Worm (Caenorhabditis elegans) whole organism, L1 larva: ENCODE data around the gene R05C11.2.

ENCODE experiments used
- Y116A8C.19 ChIP-seq: sonication (generic microtip); optimal IDR thresholded peaks from 2 replicates; lab custom pipeline; 2016; ENCODE audit warnings: missing compliant biosample characterization, missing genetic modification characterization, borderline replicate concordance
- aly-2 ChIP-seq: fragments of 150-350 bp; optimal IDR thresholded peaks from 2 replicates; lab custom pipeline; 2014; ENCODE audit warnings: missing biosample characterization, missing genetic modification characterization
- ama-1 ChIP-seq: fragments of 150-350 bp; optimal IDR thresholded peaks from 2 replicates; lab custom pipeline; 2014
- blmp-1 ChIP-seq: fragments of 150-350 bp; optimal IDR thresholded peaks from 2 replicates; lab custom pipeline; 2014; ENCODE audit warnings: missing biosample characterization, missing genetic modification characterization
- ceh-8 ChIP-seq: fragments of 200-800 bp; sonication (Bioruptor generic); optimal IDR thresholded peaks from 2 replicates; lab custom pipeline; 2018; ENCODE audit warnings: mild to moderate bottlenecking, missing genetic modification characterization, moderate library complexity, missing compliant biosample characterization
- ceh-82 ChIP-seq, 3 experiments: fragments of 150-350 bp in 1 of 3; sonication (generic microtip) in 2 of 3; optimal IDR thresholded peaks; 2 replicates each; lab custom pipeline; 2014 to 2017; ENCODE audit warnings: missing biosample characterization in 3 of 3, missing genetic modification characterization in 3 of 3
- ceh-88 ChIP-seq: fragments of 200-800 bp; sonication (Bioruptor generic); IDR thresholded peaks from 2 replicates; pipeline ENCODE4 v1.3.6; 2022; ENCODE audit warnings: missing genetic modification characterization, missing compliant biosample characterization
- ceh-90 ChIP-seq: sonication (generic microtip); optimal IDR thresholded peaks from 2 replicates; lab custom pipeline; 2016; ENCODE audit warnings: missing genetic modification characterization, missing compliant biosample characterization
- ces-1 ChIP-seq: fragments of 150-350 bp; optimal IDR thresholded peaks from 2 replicates; lab custom pipeline; 2014; ENCODE audit warnings: missing biosample characterization, missing genetic modification reagents, missing genetic modification characterization
- dpl-1 ChIP-seq, 3 experiments: fragments of 150-350 bp in 2 of 3; sonication (generic microtip) in 1 of 3; optimal IDR thresholded peaks; 2 replicates each; lab custom pipeline; 2014 to 2017; ENCODE audit warnings: missing biosample characterization in 3 of 3, missing genetic modification characterization in 3 of 3, missing genetic modification reagents in 3 of 3
- efl-1 ChIP-seq, 4 experiments: fragments of 150-350 bp; optimal IDR thresholded peaks in 3 of 4; peaks in 1 of 4; 1 replicate in 1 of 4; 2 replicates in 3 of 4; lab custom pipeline; 2014; ENCODE audit warnings: missing biosample characterization in 2 of 4, missing genetic modification characterization in 2 of 4, missing genetic modification reagents in 2 of 4
- fkh-10 ChIP-seq: sonication (generic microtip); optimal IDR thresholded peaks from 2 replicates; lab custom pipeline; 2017; ENCODE audit warnings: missing biosample characterization, missing genetic modification reagents, missing genetic modification characterization
- fkh-4 ChIP-seq: sonication (generic microtip); optimal IDR thresholded peaks from 2 replicates; lab custom pipeline; 2016; ENCODE audit warnings: missing compliant biosample characterization, missing genetic modification characterization, borderline replicate concordance
- fos-1 ChIP-seq: fragments of 150-350 bp; optimal IDR thresholded peaks from 2 replicates; lab custom pipeline; 2014; ENCODE audit warnings: missing biosample characterization, missing genetic modification characterization
- hlh-17 ChIP-seq: fragments of 200-800 bp; sonication (Bioruptor generic); optimal IDR thresholded peaks from 2 replicates; lab custom pipeline; 2018; ENCODE audit warnings: missing genetic modification characterization, mild to moderate bottlenecking, missing compliant biosample characterization, moderate library complexity, borderline replicate concordance
- hlh-4 ChIP-seq: sonication (generic microtip); optimal IDR thresholded peaks from 2 replicates; lab custom pipeline; 2016; ENCODE audit warnings: mild to moderate bottlenecking, missing genetic modification characterization, missing compliant biosample characterization
- hpl-2 ChIP-seq: fragments of 150-350 bp; optimal IDR thresholded peaks from 2 replicates; lab custom pipeline; 2014; ENCODE audit warnings: missing biosample characterization, missing genetic modification reagents, missing genetic modification characterization
- irx-1 ChIP-seq: sonication (generic microtip); optimal IDR thresholded peaks from 2 replicates; lab custom pipeline; 2016; ENCODE audit warnings: missing genetic modification characterization, missing compliant biosample characterization
- isw-1 ChIP-seq: fragments of 200-800 bp; sonication (Bioruptor generic); IDR thresholded peaks from 2 replicates; pipeline ENCODE4 v1.3.6; 2022; ENCODE audit warnings: missing genetic modification characterization, missing compliant biosample characterization
- jun-1 ChIP-seq: fragments of 150-350 bp; optimal IDR thresholded peaks from 2 replicates; lab custom pipeline; 2014; ENCODE audit warnings: missing biosample characterization, missing genetic modification reagents, missing genetic modification characterization
- lin-13 ChIP-seq: fragments of 150-350 bp; optimal IDR thresholded peaks from 2 replicates; lab custom pipeline; 2014; ENCODE audit warnings: missing biosample characterization, missing genetic modification reagents, missing genetic modification characterization
- lin-14 ChIP-seq: fragments of 200-800 bp; sonication (Bioruptor generic); optimal IDR thresholded peaks from 2 replicates; lab custom pipeline; 2018; ENCODE audit warnings: mild to moderate bottlenecking, missing genetic modification characterization, moderate library complexity, missing compliant biosample characterization
- lin-35 ChIP-seq, 2 experiments: fragments of 150-350 bp; optimal IDR thresholded peaks; 2 replicates each; lab custom pipeline; 2014; ENCODE audit warnings: missing biosample characterization in 2 of 2, missing genetic modification characterization in 2 of 2, missing genetic modification reagents in 2 of 2
- lin-39 ChIP-seq: fragments of 150-350 bp; optimal IDR thresholded peaks from 2 replicates; lab custom pipeline; 2014; ENCODE audit warnings: missing biosample characterization, missing genetic modification reagents, missing genetic modification characterization
- lir-3 ChIP-seq: sonication (generic microtip); optimal IDR thresholded peaks from 2 replicates; lab custom pipeline; 2016; ENCODE audit warnings: mild to moderate bottlenecking, missing genetic modification characterization, moderate library complexity, missing compliant biosample characterization; ENCODE audit not compliant: poor library complexity
- lsy-2 ChIP-seq, 2 experiments: fragments of 150-350 bp; optimal IDR thresholded peaks; 2 replicates each; lab custom pipeline; 2014; ENCODE audit warnings: missing biosample characterization in 2 of 2, missing genetic modification characterization in 2 of 2
- mab-9 ChIP-seq: fragments of 200-800 bp; sonication (Bioruptor generic); IDR thresholded peaks from 2 replicates; pipeline ENCODE4 v1.3.6; 2022; ENCODE audit warnings: missing genetic modification reagents, missing genetic modification characterization, missing compliant biosample characterization
- mef-2 ChIP-seq: fragments of 150-350 bp; optimal IDR thresholded peaks from 2 replicates; lab custom pipeline; 2014; ENCODE audit warnings: missing biosample characterization, missing genetic modification characterization
- mep-1 ChIP-seq: fragments of 150-350 bp; optimal IDR thresholded peaks from 2 replicates; lab custom pipeline; 2014; ENCODE audit warnings: missing biosample characterization, missing genetic modification characterization
- nhr-11 ChIP-seq: fragments of 150-350 bp; optimal IDR thresholded peaks from 2 replicates; lab custom pipeline; 2014; ENCODE audit warnings: missing biosample characterization, missing genetic modification characterization
- nhr-12 ChIP-seq: sonication (generic microtip); optimal IDR thresholded peaks from 2 replicates; lab custom pipeline; 2017; ENCODE audit warnings: missing biosample characterization, missing genetic modification characterization
- nhr-19 ChIP-seq: fragments of 200-800 bp; sonication (Bioruptor generic); conservative IDR thresholded peaks from 2 replicates; pipeline ENCODE4 v1.3.6; 2022; ENCODE audit warnings: missing genetic modification characterization, missing compliant biosample characterization
- nhr-47 ChIP-seq: sonication (generic microtip); optimal IDR thresholded peaks from 2 replicates; lab custom pipeline; 2016; ENCODE audit warnings: mild to moderate bottlenecking, missing genetic modification characterization, moderate library complexity, missing compliant biosample characterization
- nhr-71 ChIP-seq: sonication (generic microtip); optimal IDR thresholded peaks from 2 replicates; lab custom pipeline; 2016; ENCODE audit warnings: mild to moderate bottlenecking, missing genetic modification characterization, moderate library complexity, missing compliant biosample characterization
- nhr-84 ChIP-seq: sonication (generic microtip); optimal IDR thresholded peaks from 2 replicates; lab custom pipeline; 2017; ENCODE audit warnings: missing biosample characterization, missing genetic modification characterization
- pag-3 ChIP-seq: sonication (generic microtip); optimal IDR thresholded peaks from 2 replicates; lab custom pipeline; 2017; ENCODE audit warnings: missing genetic modification characterization, mild to moderate bottlenecking, missing compliant biosample characterization, antibody characterized with exemption, borderline replicate concordance; ENCODE audit not compliant: insufficient read depth
- pqm-1 ChIP-seq: sonication (generic microtip); optimal IDR thresholded peaks from 3 replicates; lab custom pipeline; 2017; ENCODE audit warnings: missing biosample characterization, missing genetic modification characterization
- rnt-1 ChIP-seq: sonication (generic microtip); optimal IDR thresholded peaks from 2 replicates; lab custom pipeline; 2016; ENCODE audit warnings: mild to moderate bottlenecking, missing genetic modification characterization, moderate library complexity, missing compliant biosample characterization
- snpc-4 ChIP-seq: fragments of 150-350 bp; optimal IDR thresholded peaks from 2 replicates; lab custom pipeline; 2014; ENCODE audit warnings: missing biosample characterization, missing genetic modification characterization
- snu-23 ChIP-seq: sonication (generic microtip); optimal IDR thresholded peaks from 2 replicates; lab custom pipeline; 2016; ENCODE audit warnings: missing genetic modification characterization, missing compliant biosample characterization
- sox-4 ChIP-seq: sonication (generic microtip); optimal IDR thresholded peaks from 2 replicates; lab custom pipeline; 2016; ENCODE audit warnings: missing genetic modification characterization, missing compliant biosample characterization
- sup-37 ChIP-seq: fragments of 200-800 bp; sonication (Bioruptor generic); optimal IDR thresholded peaks from 2 replicates; lab custom pipeline; 2018; ENCODE audit warnings: mild to moderate bottlenecking, missing genetic modification characterization, missing compliant biosample characterization
- swsn-7 ChIP-seq: sonication (generic microtip); optimal IDR thresholded peaks from 2 replicates; lab custom pipeline; 2016; ENCODE audit warnings: missing genetic modification characterization, missing compliant biosample characterization
- tbx-2 ChIP-seq: sonication (generic microtip); optimal IDR thresholded peaks from 2 replicates; lab custom pipeline; 2016; ENCODE audit warnings: missing genetic modification characterization, missing compliant biosample characterization
- unc-130 ChIP-seq: fragments of 150-350 bp; optimal IDR thresholded peaks from 2 replicates; lab custom pipeline; 2017; ENCODE audit warnings: missing biosample characterization, missing genetic modification characterization, inconsistent platforms
- unc-30 ChIP-seq: sonication (generic microtip); optimal IDR thresholded peaks from 2 replicates; lab custom pipeline; 2017; ENCODE audit warnings: missing biosample characterization, missing genetic modification characterization
- unc-86 ChIP-seq: sonication (generic microtip); optimal IDR thresholded peaks from 2 replicates; lab custom pipeline; 2016; ENCODE audit warnings: missing genetic modification characterization, missing compliant biosample characterization
- zip-4 ChIP-seq: fragments of 200-800 bp; sonication (Bioruptor generic); optimal IDR thresholded peaks from 2 replicates; lab custom pipeline; 2018; ENCODE audit warnings: mild to moderate bottlenecking, missing genetic modification characterization, moderate library complexity, missing compliant biosample characterization
- ztf-11 ChIP-seq, 2 experiments: sonication (generic microtip); optimal IDR thresholded peaks; 2 replicates each; lab custom pipeline; 2016 to 2017; ENCODE audit warnings: missing genetic modification characterization in 2 of 2, missing biosample characterization in 1 of 2, missing compliant biosample characterization in 1 of 2

The R05C11.2 gene

DNA sequence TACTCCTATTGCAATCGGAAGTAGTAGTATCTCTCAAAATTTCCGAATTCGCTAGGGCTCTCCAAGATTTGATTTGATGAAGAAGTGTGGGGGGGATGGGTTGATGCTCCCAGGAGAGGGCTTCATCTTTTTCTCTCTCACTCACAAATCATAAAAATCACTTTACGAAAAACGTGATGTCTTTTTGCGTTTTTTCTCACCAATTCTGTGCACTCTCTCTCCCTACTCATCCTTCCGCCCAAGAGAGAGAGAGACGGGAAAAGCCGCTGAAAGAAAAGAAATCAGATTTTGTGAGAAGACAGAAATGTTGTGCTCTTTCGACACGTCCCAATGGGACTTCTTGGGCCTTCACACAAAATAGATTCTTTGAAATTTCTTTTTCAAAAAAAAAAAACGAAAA is 5.3 kb downstream of the R05C11.2 start:
- no peak for TF ChIP-seq hlh-4 (tag; lab: Kevin White, UChicago)
- TF ChIP-seq Y116A8C.19, result no peak
- TF ChIP-seq nhr-19 (GFP tag; lab: Robert Waterston, UW), result peak; percentile 18; the same call in 1 of the 2 replicates
- no peak for TF ChIP-seq fkh-4 (tag; lab: Kevin White, UChicago)
- TF ChIP-seq ceh-82 (tag; optimal IDR thresholded peaks at IDR 0.05; lab: Kevin White, UChicago), result peak in 1 of 3 experiments; percentile 24
- peak; percentile 89 for TF ChIP-seq lin-14
- peak; percentile 55 for TF ChIP-seq rnt-1 (tag; lab: Kevin White, UChicago)
- TF ChIP-seq ces-1 (GFP tag; lab: Kevin White, UChicago), result peak; percentile 60
- peak; percentile 25 for TF ChIP-seq mep-1
- no peak for TF ChIP-seq pqm-1
- TF ChIP-seq efl-1 (optimal IDR thresholded peaks at IDR 0.05; lab: Kevin White, UChicago), result peak; percentile 17 to 21
- TF ChIP-seq efl-1 (GFP tag; optimal IDR thresholded peaks at IDR 0.05 in 1 of 2; lab: Kevin White, UChicago), result no peak
- TF ChIP-seq nhr-47 (tag; lab: Kevin White, UChicago), result peak; percentile 47
- no peak for TF ChIP-seq ztf-11 (tag; optimal IDR thresholded peaks at IDR 0.05; lab: Kevin White, UChicago)
- peak; percentile 32 for TF ChIP-seq snu-23 (GFP tag; lab: Kevin White, UChicago)
- peak in 1 of 2 experiments; percentile 23 for TF ChIP-seq lin-35 (GFP tag; optimal IDR thresholded peaks at IDR 0.05; lab: Kevin White, UChicago)
- TF ChIP-seq nhr-71 (tag; lab: Kevin White, UChicago), result peak; percentile 63
- no peak for TF ChIP-seq fos-1 (tag; lab: Kevin White, UChicago)
- no peak for TF ChIP-seq dpl-1 (GFP tag; optimal IDR thresholded peaks at IDR 0.05; lab: Kevin White, UChicago)
- no peak for TF ChIP-seq lir-3 (tag; lab: Kevin White, UChicago)
- TF ChIP-seq hlh-17 (GFP tag; lab: Kevin White, UChicago), result no peak
- TF ChIP-seq unc-130 (tag; lab: Kevin White, UChicago), result no peak
- TF ChIP-seq nhr-11, result no peak
- TF ChIP-seq jun-1 (tag; lab: Kevin White, UChicago), result no peak
- no peak for TF ChIP-seq blmp-1 (tag; lab: Kevin White, UChicago)
- 0 out of 2 replicates have a peak, but pooled peaks have one; percentile 44 for TF ChIP-seq mab-9 (GFP tag; lab: Robert Waterston, UW)
- TF ChIP-seq nhr-12 (tag; lab: Kevin White, UChicago), result no peak
- TF ChIP-seq zip-4 (GFP tag; lab: Kevin White, UChicago), result no peak
- TF ChIP-seq nhr-84 (tag; lab: Kevin White, UChicago), result no peak
- TF ChIP-seq isw-1 (GFP tag; lab: Robert Waterston, UW), result peak; percentile 10; the same call in 1 of the 2 replicates
- TF ChIP-seq lsy-2 (tag; optimal IDR thresholded peaks at IDR 0.05; lab: Kevin White, UChicago), result peak; percentile 27 to 63
- TF ChIP-seq swsn-7 (tag; lab: Kevin White, UChicago), result peak; percentile 38
- TF ChIP-seq sup-37 (GFP tag; lab: Kevin White, UChicago), result no peak
- no peak for TF ChIP-seq aly-2
- TF ChIP-seq fkh-10 (GFP tag; lab: Kevin White, UChicago), result peak; percentile 89
- TF ChIP-seq unc-86 (tag; lab: Kevin White, UChicago), result no peak

DNA sequence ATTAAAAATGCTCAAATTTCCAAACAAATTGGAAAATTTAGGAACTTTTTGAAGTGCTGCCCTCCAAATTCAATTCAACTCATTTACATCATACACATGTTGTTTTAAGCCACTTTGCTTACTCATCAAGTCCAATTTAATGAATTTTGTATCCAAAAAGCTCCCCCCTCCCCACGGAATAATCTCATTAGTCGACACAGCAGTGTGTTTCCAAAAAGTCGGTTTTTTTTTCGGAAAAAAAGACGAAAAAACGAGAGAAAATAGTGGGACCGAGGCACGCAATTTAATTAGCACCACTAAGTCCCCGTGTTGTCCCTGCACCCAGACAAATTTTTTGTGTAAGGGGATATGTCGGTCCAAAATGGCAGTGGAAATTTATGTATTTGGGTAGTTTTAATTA is 6.6 kb downstream of the R05C11.2 start:
- TF ChIP-seq hpl-2 (GFP tag; lab: Kevin White, UChicago), result no peak
- peak; percentile 61 for TF ChIP-seq nhr-47 (tag; lab: Kevin White, UChicago)
- peak; percentile 39; the same call in 1 of the 2 replicates for TF ChIP-seq ceh-88
- TF ChIP-seq aly-2, result no peak
- TF ChIP-seq unc-30 (tag; lab: Kevin White, UChicago), result no peak
- no peak for TF ChIP-seq irx-1 (tag; lab: Kevin White, UChicago)
- TF ChIP-seq pag-3 (tag; lab: Kevin White, UChicago), result no peak
- no peak for TF ChIP-seq unc-86 (tag; lab: Kevin White, UChicago)
- no peak for TF ChIP-seq nhr-12 (tag; lab: Kevin White, UChicago)
- TF ChIP-seq lin-13 (GFP tag; lab: Kevin White, UChicago), result no peak
- no peak for TF ChIP-seq snpc-4 (tag; lab: Kevin White, UChicago)
- no peak for TF ChIP-seq ceh-8
- no peak for TF ChIP-seq blmp-1 (tag; lab: Kevin White, UChicago)
- peak; percentile 37 for TF ChIP-seq swsn-7 (tag; lab: Kevin White, UChicago)
- no peak for TF ChIP-seq mef-2 (tag; lab: Kevin White, UChicago)
- TF ChIP-seq mab-9 (GFP tag; lab: Robert Waterston, UW), result 0 out of 2 replicates have a peak, but pooled peaks have one; percentile 37
- TF ChIP-seq nhr-71 (tag; lab: Kevin White, UChicago), result peak; percentile 65
- no peak for TF ChIP-seq ama-1 (lab: Kevin White, UChicago)
- no peak for TF ChIP-seq ceh-90
- TF ChIP-seq nhr-19 (GFP tag; lab: Robert Waterston, UW), result no peak
- no peak for TF ChIP-seq sup-37 (GFP tag; lab: Kevin White, UChicago)
- TF ChIP-seq sox-4 (tag; lab: Kevin White, UChicago), result no peak
- peak in 1 of 2 experiments; percentile 11 for TF ChIP-seq efl-1 (optimal IDR thresholded peaks at IDR 0.05; lab: Kevin White, UChicago)
- TF ChIP-seq efl-1 (GFP tag; optimal IDR thresholded peaks at IDR 0.05 in 1 of 2; lab: Kevin White, UChicago), result peak in 1 of 2 experiments; percentile 92
- peak; percentile 22 for TF ChIP-seq fos-1 (tag; lab: Kevin White, UChicago)
- no peak for TF ChIP-seq lin-39 (tag; lab: Kevin White, UChicago)
- TF ChIP-seq tbx-2 (tag; lab: Kevin White, UChicago), result peak; percentile 65
